Fruit fly (Drosophila melanogaster): Measurements from ENCODE around the gene CG12170.

DNA sequence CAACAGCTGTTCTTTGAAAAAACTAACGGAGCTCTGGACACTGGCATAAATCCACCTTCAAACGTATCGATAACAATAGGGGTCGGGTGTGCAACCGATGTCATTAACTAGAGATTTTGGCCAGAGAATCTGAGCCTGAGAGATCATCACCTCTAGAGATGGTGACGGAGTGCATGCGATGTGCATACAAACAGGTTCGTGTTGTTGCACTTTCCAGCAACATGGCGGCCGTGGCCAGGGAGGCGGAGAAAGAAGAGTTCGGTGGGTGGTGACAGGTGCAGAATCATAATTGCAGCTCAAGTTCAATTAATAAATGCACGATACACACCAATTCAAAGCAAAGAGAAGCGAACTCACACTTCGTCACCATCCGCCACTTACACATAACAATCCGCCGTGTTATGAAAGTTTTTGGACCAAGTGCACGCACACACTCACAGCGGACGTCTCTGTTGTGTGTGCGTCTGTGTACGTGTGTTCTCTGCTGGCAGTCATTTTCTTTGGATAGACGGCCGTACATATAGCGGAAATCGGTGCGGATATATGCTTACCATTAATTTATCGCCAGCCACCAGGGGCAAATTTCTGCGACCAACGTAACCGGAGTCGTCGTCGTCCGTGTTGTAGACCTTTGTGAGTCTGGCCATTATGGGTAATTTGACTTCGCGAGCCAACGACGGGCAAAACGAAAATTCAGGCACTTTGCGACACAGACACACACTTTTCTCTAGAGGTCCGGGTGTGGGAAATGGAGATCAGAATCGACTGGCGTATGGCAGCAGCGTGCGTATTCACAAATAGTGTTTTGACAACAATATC, 22.2 kb downstream of the CG12170 start:
- TF ChIP-seq Sox14 (GFP tag; optimal IDR thresholded peaks at IDR 0.05) (no peak), achi (GFP tag; optimal IDR thresholded peaks at IDR 0.05) (peak; percentile 2), acj6 (GFP tag; optimal IDR thresholded peaks at IDR 0.05) (no peak), fkh (GFP tag; optimal IDR thresholded peaks at IDR 0.05) (no peak), Hr39 (GFP tag; optimal IDR thresholded peaks at IDR 0.05) (no peak), Sox102F (GFP tag; optimal IDR thresholded peaks at IDR 0.05) (no peak)

All from whole organism, prepupa.